Fruit fly (Drosophila melanogaster) whole organism, embryonic: Measurements from ENCODE around the gene CG8281.
A peak's percentile ranks its signal among the peaks of the same experiment; 100 is the strongest.

Experiments used
- Ada2b ChIP-seq: fragments of 200-800 bp; sonication (Bioruptor generic); IDR thresholded peaks from 2 replicates; pipeline ENCODE4 v1.3.6; 2022; ENCODE audit warnings: missing biosample characterization, missing genetic modification characterization
- C15 ChIP-seq: fragments of 200-800 bp; sonication (Bioruptor generic); IDR thresholded peaks from 3 replicates; pipeline ENCODE4 v1.3.6; 2022; ENCODE audit warnings: missing biosample characterization, missing genetic modification characterization
- CG10462 ChIP-seq: fragments of 200-800 bp; sonication (Bioruptor generic); optimal IDR thresholded peaks from 2 replicates; lab custom pipeline; 2016; ENCODE audit warnings: missing biosample characterization, missing genetic modification characterization
- CG11504 ChIP-seq: fragments of 200-800 bp; sonication (Bioruptor generic); optimal IDR thresholded peaks from 3 replicates; lab custom pipeline; 2019; ENCODE audit warnings: missing biosample characterization, mild to moderate bottlenecking, missing genetic modification characterization, moderate library complexity
- CG12299 ChIP-seq: fragments of 200-800 bp; sonication (Bioruptor generic); optimal IDR thresholded peaks from 2 replicates; lab custom pipeline; 2018; ENCODE audit warnings: missing biosample characterization, mild to moderate bottlenecking, missing genetic modification characterization
- CG14667 ChIP-seq: fragments of 200-800 bp; sonication (Bioruptor generic); IDR thresholded peaks from 2 replicates; pipeline ENCODE4 v1.3.6; 2022; ENCODE audit warnings: missing biosample characterization, missing genetic modification characterization
- CG15479 ChIP-seq: fragments of 200-800 bp; sonication (Bioruptor generic); optimal IDR thresholded peaks from 3 replicates; lab custom pipeline; 2019; ENCODE audit warnings: missing biosample characterization, mild to moderate bottlenecking, missing genetic modification characterization, moderate library complexity
- CG17568 ChIP-seq: fragments of 200-800 bp; sonication (Bioruptor generic); optimal IDR thresholded peaks from 2 replicates; lab custom pipeline; 2018; ENCODE audit warnings: missing biosample characterization, mild to moderate bottlenecking, missing genetic modification characterization, moderate library complexity
- CG2678 ChIP-seq: fragments of 200-800 bp; sonication (Bioruptor generic); optimal IDR thresholded peaks from 3 replicates; lab custom pipeline; 2019; ENCODE audit warnings: missing biosample characterization, mild to moderate bottlenecking, missing genetic modification characterization, moderate library complexity
- CG3065 ChIP-seq: fragments of 200-800 bp; sonication (Bioruptor generic); optimal IDR thresholded peaks from 2 replicates; lab custom pipeline; 2016; ENCODE audit warnings: missing biosample characterization, missing genetic modification characterization
- CG31365 ChIP-seq: fragments of 200-800 bp; sonication (Bioruptor generic); optimal IDR thresholded peaks from 2 replicates; lab custom pipeline; 2018; ENCODE audit warnings: missing biosample characterization, mild to moderate bottlenecking, missing genetic modification characterization
- CG31441 ChIP-seq: fragments of 200-800 bp; sonication (Bioruptor generic); IDR thresholded peaks from 2 replicates; pipeline ENCODE4 v1.3.6; 2022; ENCODE audit warnings: missing biosample characterization, missing genetic modification characterization
- CG3281 ChIP-seq: fragments of 200-800 bp; sonication (Bioruptor generic); optimal IDR thresholded peaks from 3 replicates; lab custom pipeline; 2017; ENCODE audit warnings: missing biosample characterization, mild to moderate bottlenecking, missing genetic modification characterization
- CG3847 ChIP-seq: fragments of 200-800 bp; sonication (Bioruptor generic); IDR thresholded peaks from 2 replicates; pipeline ENCODE4 v1.3.6; 2022; ENCODE audit warnings: missing biosample characterization, missing genetic modification characterization
- CG5180 ChIP-seq: fragments of 200-800 bp; sonication (Bioruptor generic); optimal IDR thresholded peaks from 3 replicates; lab custom pipeline; 2017; ENCODE audit warnings: missing biosample characterization, missing genetic modification characterization, mild to moderate bottlenecking, moderate library complexity, missing genetic modification reagents
- CG6272 ChIP-seq: fragments of 200-800 bp; sonication (Bioruptor generic); IDR thresholded peaks from 2 replicates; pipeline ENCODE4 v1.3.6; 2022; ENCODE audit warnings: missing biosample characterization, missing genetic modification characterization
- CG7372 ChIP-seq: fragments of 200-800 bp; sonication (Bioruptor generic); IDR thresholded peaks from 2 replicates; pipeline ENCODE4 v1.3.6; 2022; ENCODE audit warnings: missing biosample characterization, missing genetic modification characterization
- CkIIα-i1 ChIP-seq: fragments of 200-800 bp; sonication (Bioruptor generic); IDR thresholded peaks from 2 replicates; pipeline ENCODE4 v1.3.6; 2022; ENCODE audit warnings: missing biosample characterization, missing genetic modification characterization
- Dfd ChIP-seq, 2 experiments: fragments of >200 bp; optimal IDR thresholded peaks; 2 replicates each; lab custom pipeline; 2017; ENCODE audit warnings: missing biosample characterization in 2 of 2, missing genetic modification characterization in 2 of 2
- GATAe ChIP-seq: fragments of 200-800 bp; sonication (Bioruptor generic); conservative IDR thresholded peaks from 2 replicates; pipeline ENCODE4 v1.3.6; 2022; ENCODE audit warnings: missing biosample characterization, missing genetic modification characterization
- HLH4C ChIP-seq: fragments of 200-800 bp; sonication (Bioruptor generic); IDR thresholded peaks from 3 replicates; pipeline ENCODE4 v1.3.6; 2022; ENCODE audit warnings: missing biosample characterization, missing genetic modification characterization; ENCODE audit not compliant: partially characterized antibody
- Hmr ChIP-seq: fragments of 200-800 bp; sonication (Bioruptor generic); optimal IDR thresholded peaks from 3 replicates; lab custom pipeline; 2017; ENCODE audit warnings: mild to moderate bottlenecking, missing biosample characterization, missing genetic modification reagents, missing genetic modification characterization
- Hsf ChIP-seq: fragments of 200-800 bp; sonication (Bioruptor generic); optimal IDR thresholded peaks from 3 replicates; lab custom pipeline; 2016; ENCODE audit warnings: missing biosample characterization, missing genetic modification characterization
- Myb ChIP-seq: fragments of 200-800 bp; sonication (Bioruptor generic); optimal IDR thresholded peaks from 2 replicates; lab custom pipeline; 2016; ENCODE audit warnings: missing biosample characterization, missing genetic modification characterization
- NfI ChIP-seq: fragments of 200-800 bp; sonication (Bioruptor generic); optimal IDR thresholded peaks from 3 replicates; lab custom pipeline; 2018; ENCODE audit warnings: missing biosample characterization, mild to moderate bottlenecking, missing genetic modification characterization, moderate library complexity
- Oaz ChIP-seq: fragments of 200-800 bp; sonication (Bioruptor generic); IDR thresholded peaks from 2 replicates; pipeline ENCODE4 v1.3.6; 2022; ENCODE audit warnings: missing biosample characterization, missing genetic modification characterization
- Optix ChIP-seq: fragments of 200-800 bp; sonication (Bioruptor generic); IDR thresholded peaks from 3 replicates; pipeline ENCODE4 v1.3.6; 2022; ENCODE audit warnings: missing biosample characterization, missing genetic modification characterization
- Rfx ChIP-seq: fragments of 200-800 bp; sonication (Bioruptor generic); IDR thresholded peaks from 2 replicates; pipeline ENCODE4 v1.3.6; 2022; ENCODE audit warnings: missing biosample characterization, missing genetic modification characterization
- Scr ChIP-seq: fragments of 200-800 bp; sonication (Bioruptor generic); IDR thresholded peaks from 2 replicates; pipeline ENCODE4 v1.3.6; 2022; ENCODE audit warnings: missing biosample characterization, missing genetic modification characterization; ENCODE audit not compliant: partially characterized antibody
- Sry-β ChIP-seq: fragments of 200-800 bp; sonication (Bioruptor generic); optimal IDR thresholded peaks from 2 replicates; lab custom pipeline; 2018; ENCODE audit warnings: missing biosample characterization, mild to moderate bottlenecking, missing genetic modification characterization, moderate library complexity
- al ChIP-seq: fragments of 200-800 bp; sonication (Bioruptor generic); IDR thresholded peaks from 2 replicates; pipeline ENCODE4 v1.3.6; 2022; ENCODE audit warnings: missing biosample characterization, missing genetic modification characterization
- cad ChIP-seq: fragments of >200 bp; optimal IDR thresholded peaks from 2 replicates; lab custom pipeline; 2017; ENCODE audit warnings: missing biosample characterization, missing genetic modification characterization
- esg ChIP-seq: fragments of 200-800 bp; sonication (Bioruptor generic); conservative IDR thresholded peaks from 2 replicates; pipeline ENCODE4 v1.3.6; 2022; ENCODE audit warnings: missing biosample characterization, missing genetic modification characterization
- eyg ChIP-seq: fragments of 200-800 bp; sonication (Bioruptor generic); optimal IDR thresholded peaks from 3 replicates; lab custom pipeline; 2016; ENCODE audit warnings: missing biosample characterization, missing genetic modification characterization
- fru ChIP-seq: fragments of >200 bp; optimal IDR thresholded peaks from 2 replicates; lab custom pipeline; 2017
- fu2 ChIP-seq: fragments of 200-800 bp; sonication (Bioruptor generic); optimal IDR thresholded peaks from 2 replicates; lab custom pipeline; 2016; ENCODE audit warnings: missing biosample characterization, missing genetic modification characterization
- grn ChIP-seq: fragments of 200-800 bp; sonication (Bioruptor generic); optimal IDR thresholded peaks from 3 replicates; lab custom pipeline; 2017; ENCODE audit warnings: missing biosample characterization, missing genetic modification characterization
- hkb ChIP-seq, 2 experiments: fragments of 200-800 bp in 1 of 2; fragments of >200 bp in 1 of 2; sonication (Bioruptor generic) in 1 of 2; IDR thresholded peaks in 1 of 2; optimal IDR thresholded peaks in 1 of 2; 2 replicates each; pipeline versions ENCODE4 v1.3.6 to Lab custom; 2017 to 2022; ENCODE audit warnings: missing biosample characterization in 1 of 2, missing genetic modification characterization in 1 of 2
- jumu ChIP-seq: fragments of 200-800 bp; sonication (Bioruptor generic); optimal IDR thresholded peaks from 3 replicates; lab custom pipeline; 2016; ENCODE audit warnings: missing biosample characterization, missing genetic modification characterization
- pan ChIP-seq, 4 experiments: fragments of >200 bp in 3 of 4; fragments of 200-800 bp in 1 of 4; sonication (Bioruptor generic) in 1 of 4; optimal IDR thresholded peaks in 3 of 4; IDR thresholded peaks in 1 of 4; 2 replicates each; pipeline versions ENCODE4 v1.3.6 to Lab custom; 2017 to 2022; ENCODE audit warnings: missing biosample characterization in 2 of 4, missing genetic modification characterization in 2 of 4, mixed read lengths in 1 of 4
- pho ChIP-seq: fragments of 200-800 bp; sonication (Bioruptor generic); optimal IDR thresholded peaks from 2 replicates; lab custom pipeline; 2016; ENCODE audit warnings: missing biosample characterization, missing genetic modification characterization
- prd ChIP-seq, 3 experiments: fragments of >200 bp in 2 of 3; fragments of 200-800 bp in 1 of 3; sonication (Bioruptor generic) in 1 of 3; optimal IDR thresholded peaks in 2 of 3; IDR thresholded peaks in 1 of 3; 2 replicates in 2 of 3; 3 replicates in 1 of 3; pipeline versions ENCODE4 v1.3.6 to Lab custom; 2017 to 2022; ENCODE audit warnings: missing biosample characterization in 1 of 3, missing genetic modification characterization in 1 of 3
- pros ChIP-seq: fragments of 200-800 bp; sonication (Bioruptor generic); optimal IDR thresholded peaks from 3 replicates; lab custom pipeline; 2019; ENCODE audit warnings: missing biosample characterization, mild to moderate bottlenecking, missing genetic modification characterization, moderate library complexity
- ranshi ChIP-seq: fragments of 200-800 bp; sonication (Bioruptor generic); IDR thresholded peaks from 2 replicates; pipeline ENCODE4 v1.3.6; 2022; ENCODE audit warnings: missing biosample characterization, missing genetic modification characterization
- sc ChIP-seq, 3 experiments: fragments of >200 bp in 2 of 3; fragments of 200-800 bp in 1 of 3; sonication (Bioruptor generic) in 1 of 3; optimal IDR thresholded peaks; 2 replicates in 2 of 3; 3 replicates in 1 of 3; lab custom pipeline; 2017; ENCODE audit warnings: mild to moderate bottlenecking in 1 of 3, missing biosample characterization in 1 of 3, missing genetic modification characterization in 1 of 3, missing genetic modification reagents in 1 of 3
- seq ChIP-seq: fragments of 200-800 bp; sonication (Bioruptor generic); IDR thresholded peaks from 2 replicates; pipeline ENCODE4 v1.3.6; 2022; ENCODE audit warnings: missing biosample characterization, missing genetic modification characterization
- sqz ChIP-seq: fragments of 200-800 bp; sonication (Bioruptor generic); optimal IDR thresholded peaks from 3 replicates; lab custom pipeline; 2018; ENCODE audit warnings: missing biosample characterization, mild to moderate bottlenecking, missing genetic modification characterization
- ssp ChIP-seq: fragments of 200-800 bp; sonication (Bioruptor generic); IDR thresholded peaks from 2 replicates; pipeline ENCODE4 v1.3.6; 2022; ENCODE audit warnings: missing biosample characterization, missing genetic modification characterization
- ttk ChIP-seq: fragments of 200-800 bp; sonication (Bioruptor generic); IDR thresholded peaks from 2 replicates; pipeline ENCODE4 v2.1.2; 2022; ENCODE audit warnings: missing biosample characterization, missing genetic modification characterization

The CG8281 gene

DNA sequence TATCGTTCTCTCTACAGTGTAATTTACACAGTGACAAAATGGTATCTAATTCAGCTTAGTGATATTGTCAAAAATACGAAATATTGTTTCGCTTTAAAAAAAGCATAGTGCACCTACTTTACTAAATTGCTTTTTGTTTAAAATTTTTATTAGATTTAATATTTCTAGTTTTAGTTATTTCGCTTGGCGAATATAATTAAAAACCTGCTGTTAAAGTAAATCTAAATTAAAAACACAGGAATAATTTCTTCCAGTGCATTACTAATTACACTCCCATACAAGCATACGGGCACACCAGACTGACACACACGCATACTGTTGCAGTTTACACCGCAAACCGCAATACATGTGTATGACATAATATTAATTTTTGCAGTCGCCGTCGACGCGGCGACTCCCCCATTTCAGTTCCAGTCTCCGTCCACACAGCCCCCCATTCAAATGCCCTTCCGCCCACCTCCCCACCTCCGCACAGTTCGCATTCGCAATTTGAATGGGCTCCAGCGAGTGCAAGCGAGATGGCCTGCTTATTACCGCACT, 48.4 kb upstream of the CG8281 start (continued):
- TF ChIP-seq Ada2b (GFP tag; lab: Robert Waterston, UW) (peak; percentile 69), Sry-β (GFP tag; lab: Kevin White, UChicago) (no peak), C15 (GFP tag; lab: Robert Waterston, UW) (peak; percentile 51; the same call in 1 of the 3 replicates), grn (GFP tag; lab: Kevin White, UChicago) (no peak), seq (GFP tag; lab: Robert Waterston, UW) (peak; percentile 69), CG12299 (tag; lab: Kevin White, UChicago) (peak; percentile 33), esg (GFP tag; lab: Robert Waterston, UW) (peak; percentile 58; the same call in 1 of the 2 replicates), CG17568 (GFP tag; lab: Kevin White, UChicago) (peak; percentile 44), fru (lab: Kevin White, UChicago) (no peak), pho (GFP tag; lab: Kevin White, UChicago) (peak; percentile 41), Myb (GFP tag; lab: Kevin White, UChicago) (peak; percentile 6), CG3281 (peak; percentile 85), ssp (GFP tag; lab: Robert Waterston, UW) (peak; percentile 45; the same call in 1 of the 2 replicates), Rfx (GFP tag; lab: Robert Waterston, UW) (peak; percentile 88), CG15479 (no peak), Oaz (GFP tag; lab: Robert Waterston, UW) (0 out of 2 replicates have a peak, but pooled peaks have one; percentile 4), Hmr (GFP tag; lab: Kevin White, UChicago) (peak; percentile 81), Hsf (GFP tag; lab: Kevin White, UChicago) (peak; percentile 45), NfI (GFP tag; lab: Kevin White, UChicago) (peak; percentile 47), CG31365 (no peak), pan (optimal IDR thresholded peaks at IDR 0.05; lab: Kevin White, UChicago) (no peak), pan (GFP tag; optimal IDR thresholded peaks at IDR 0.05 in 1 of 2, IDR thresholded peaks at IDR 0.05 in 1 of 2) (peak in 1 of 2 experiments; percentile 78), eyg (no peak), cad (GFP tag; lab: Kevin White, UChicago) (no peak), hkb (optimal IDR thresholded peaks at IDR 0.05; lab: Kevin White, UChicago) (no peak), hkb (GFP tag; IDR thresholded peaks at IDR 0.05; lab: Robert Waterston, UW) (peak; percentile 64), sqz (GFP tag; lab: Kevin White, UChicago) (peak; percentile 39), CG31441 (peak; percentile 55), sc (optimal IDR thresholded peaks at IDR 0.05; lab: Kevin White, UChicago) (no peak), sc (GFP tag; optimal IDR thresholded peaks at IDR 0.05; lab: Kevin White, UChicago) (no peak), prd (optimal IDR thresholded peaks at IDR 0.05; lab: Kevin White, UChicago) (no peak), prd (GFP tag; IDR thresholded peaks at IDR 0.05; lab: Robert Waterston, UW) (peak; percentile 69), al (peak; percentile 90), GATAe (GFP tag; lab: Robert Waterston, UW) (peak; percentile 68), CG6272 (GFP tag; lab: Robert Waterston, UW) (0 out of 2 replicates have a peak, but pooled peaks have one; percentile 23), CG14667 (GFP tag; lab: Robert Waterston, UW) (no peak), Optix (GFP tag; lab: Robert Waterston, UW) (no peak), CG10462 (GFP tag; lab: Kevin White, UChicago) (no peak), Dfd (GFP tag; optimal IDR thresholded peaks at IDR 0.05; lab: Kevin White, UChicago) (no peak), CG3847 (GFP tag; lab: Robert Waterston, UW) (peak; percentile 90), fu2 (no peak), ranshi (0 out of 2 replicates have a peak, but pooled peaks have one; percentile 68), Scr (no peak), CG5180 (GFP tag; lab: Kevin White, UChicago) (no peak), CG2678 (peak; percentile 88), pros (GFP tag; lab: Kevin White, UChicago) (no peak), CkIIα-i1 (GFP tag; lab: Robert Waterston, UW) (no peak), CG11504 (tag; lab: Kevin White, UChicago) (peak; percentile 77), ttk (GFP tag; lab: Robert Waterston, UW) (no peak), CG3065 (no peak), HLH4C (GFP tag; lab: Robert Waterston, UW) (no peak), jumu (GFP tag; lab: Kevin White, UChicago) (no peak), CG7372 (GFP tag; lab: Robert Waterston, UW) (peak; percentile 80)
